Worm (Caenorhabditis elegans) whole organism, L2 larva: Measurements from ENCODE around the gene K10G9.2.

Experiments
- C34F6.9 ChIP-seq: fragments of 150-350 bp; optimal IDR thresholded peaks from 2 replicates; lab custom pipeline; 2014; ENCODE audit warnings: missing biosample characterization, missing genetic modification characterization
- R02D3.7 ChIP-seq: fragments of 150-350 bp; optimal IDR thresholded peaks from 2 replicates; lab custom pipeline; 2014; ENCODE audit warnings: missing biosample characterization, missing genetic modification characterization
- Y55F3AM.14 ChIP-seq: fragments of 200-800 bp; sonication (Bioruptor generic); optimal IDR thresholded peaks from 2 replicates; lab custom pipeline; 2018; ENCODE audit warnings: mild to moderate bottlenecking, missing genetic modification characterization, missing compliant biosample characterization
- ZK546.5 ChIP-seq: sonication (generic microtip); optimal IDR thresholded peaks from 2 replicates; lab custom pipeline; 2017; ENCODE audit warnings: missing biosample characterization, missing genetic modification characterization
- alr-1 ChIP-seq: fragments of 150-350 bp; optimal IDR thresholded peaks from 2 replicates; lab custom pipeline; 2014; ENCODE audit warnings: missing biosample characterization, missing genetic modification characterization
- aly-2 ChIP-seq: fragments of 150-350 bp; optimal IDR thresholded peaks from 2 replicates; lab custom pipeline; 2014; ENCODE audit warnings: missing biosample characterization, missing genetic modification characterization
- ama-1 ChIP-seq: fragments of 150-350 bp; optimal IDR thresholded peaks from 2 replicates; lab custom pipeline; 2018; ENCODE audit warnings: inconsistent platforms
- blmp-1 ChIP-seq: sonication (generic microtip); optimal IDR thresholded peaks from 2 replicates; lab custom pipeline; 2017; ENCODE audit warnings: missing genetic modification characterization, mild to moderate bottlenecking, missing compliant biosample characterization, antibody characterized with exemption, moderate library complexity; ENCODE audit not compliant: insufficient read depth
- dmd-4 ChIP-seq: sonication (generic microtip); optimal IDR thresholded peaks from 2 replicates; lab custom pipeline; 2017; ENCODE audit warnings: missing biosample characterization, missing genetic modification characterization
- egl-27 ChIP-seq: sonication (generic microtip); optimal IDR thresholded peaks from 3 replicates; lab custom pipeline; 2017; ENCODE audit warnings: missing biosample characterization, missing genetic modification reagents, missing genetic modification characterization
- elt-3 ChIP-seq: sonication (generic microtip); optimal IDR thresholded peaks from 2 replicates; lab custom pipeline; 2017; ENCODE audit warnings: missing biosample characterization, missing genetic modification characterization
- fos-1 ChIP-seq: fragments of 150-350 bp; optimal IDR thresholded peaks from 2 replicates; lab custom pipeline; 2014; ENCODE audit warnings: missing biosample characterization, missing genetic modification characterization
- lin-11 ChIP-seq: fragments of 150-350 bp; sonication (generic microtip); optimal IDR thresholded peaks from 2 replicates; lab custom pipeline; 2014; ENCODE audit warnings: missing biosample characterization, missing genetic modification characterization, inconsistent platforms, mixed read lengths
- lin-39 ChIP-seq: fragments of 150-350 bp; optimal IDR thresholded peaks from 2 replicates; lab custom pipeline; 2014; ENCODE audit warnings: missing biosample characterization, missing genetic modification reagents, missing genetic modification characterization
- lsy-2 ChIP-seq, 2 experiments: fragments of 150-350 bp in 1 of 2; sonication (generic microtip) in 1 of 2; optimal IDR thresholded peaks; 2 replicates each; lab custom pipeline; 2014 to 2017; ENCODE audit warnings: missing biosample characterization in 2 of 2, missing genetic modification characterization in 2 of 2
- mab-5 ChIP-seq: fragments of 150-350 bp; optimal IDR thresholded peaks from 2 replicates; lab custom pipeline; 2014; ENCODE audit warnings: missing biosample characterization, missing genetic modification characterization
- mbf-1 ChIP-seq: sonication (generic microtip); optimal IDR thresholded peaks from 2 replicates; lab custom pipeline; 2017; ENCODE audit warnings: missing biosample characterization, missing genetic modification characterization
- nhr-11 ChIP-seq: fragments of 150-350 bp; optimal IDR thresholded peaks from 2 replicates; lab custom pipeline; 2014; ENCODE audit warnings: missing biosample characterization, missing genetic modification characterization
- nhr-12 ChIP-seq: fragments of 150-350 bp; optimal IDR thresholded peaks from 2 replicates; lab custom pipeline; 2014; ENCODE audit warnings: missing biosample characterization, missing genetic modification characterization
- nhr-129 ChIP-seq: fragments of 150-350 bp; optimal IDR thresholded peaks from 2 replicates; lab custom pipeline; 2014; ENCODE audit warnings: missing biosample characterization, missing genetic modification characterization
- nhr-21 ChIP-seq: fragments of 150-350 bp; optimal IDR thresholded peaks from 2 replicates; lab custom pipeline; 2014; ENCODE audit warnings: missing biosample characterization, missing genetic modification characterization
- nhr-23 ChIP-seq: fragments of 150-350 bp; optimal IDR thresholded peaks from 2 replicates; lab custom pipeline; 2014; ENCODE audit warnings: missing biosample characterization, missing genetic modification reagents, missing genetic modification characterization
- nhr-237 ChIP-seq: fragments of 150-350 bp; optimal IDR thresholded peaks from 2 replicates; lab custom pipeline; 2014; ENCODE audit warnings: missing biosample characterization, missing genetic modification characterization
- nhr-25 ChIP-seq: fragments of 150-350 bp; sonication (generic microtip); optimal IDR thresholded peaks from 3 replicates; lab custom pipeline; 2014; ENCODE audit warnings: missing biosample characterization, missing genetic modification characterization
- nhr-6 ChIP-seq: fragments of 150-350 bp; optimal IDR thresholded peaks from 2 replicates; lab custom pipeline; 2014; ENCODE audit warnings: missing biosample characterization, missing genetic modification characterization
- peb-1 ChIP-seq: fragments of 150-350 bp; optimal IDR thresholded peaks from 2 replicates; lab custom pipeline; 2014; ENCODE audit warnings: missing biosample characterization, missing genetic modification characterization
- skn-1 ChIP-seq: sonication (generic microtip); optimal IDR thresholded peaks from 2 replicates; lab custom pipeline; 2017; ENCODE audit warnings: missing biosample characterization, missing genetic modification characterization
- sma-3 ChIP-seq: sonication (generic microtip); optimal IDR thresholded peaks from 2 replicates; lab custom pipeline; 2016; ENCODE audit warnings: missing genetic modification reagents, missing genetic modification characterization, missing compliant biosample characterization
- sma-9 ChIP-seq, 2 experiments: fragments of 150-350 bp in 1 of 2; sonication (generic microtip) in 1 of 2; optimal IDR thresholded peaks; 2 replicates each; lab custom pipeline; 2014 to 2016; ENCODE audit warnings: missing genetic modification characterization in 2 of 2, mild to moderate bottlenecking in 1 of 2, missing biosample characterization in 1 of 2, missing compliant biosample characterization in 1 of 2, missing genetic modification reagents in 1 of 2, moderate library complexity in 1 of 2
- snpc-4 ChIP-seq: fragments of 150-350 bp; optimal IDR thresholded peaks from 2 replicates; lab custom pipeline; 2014; ENCODE audit warnings: missing biosample characterization, missing genetic modification characterization
- unc-39 ChIP-seq: fragments of 150-350 bp; optimal IDR thresholded peaks from 2 replicates; lab custom pipeline; 2014; ENCODE audit warnings: missing biosample characterization, missing genetic modification characterization
- zag-1 ChIP-seq: fragments of 150-350 bp; optimal IDR thresholded peaks from 2 replicates; lab custom pipeline; 2014; ENCODE audit warnings: missing biosample characterization, missing genetic modification characterization
- ztf-1 ChIP-seq: fragments of 200-800 bp; sonication (Bioruptor generic); conservative IDR thresholded peaks from 2 replicates; pipeline ENCODE4 v1.3.6; 2022; ENCODE audit warnings: missing genetic modification characterization, missing compliant biosample characterization

K10G9.2 gene

DNA sequence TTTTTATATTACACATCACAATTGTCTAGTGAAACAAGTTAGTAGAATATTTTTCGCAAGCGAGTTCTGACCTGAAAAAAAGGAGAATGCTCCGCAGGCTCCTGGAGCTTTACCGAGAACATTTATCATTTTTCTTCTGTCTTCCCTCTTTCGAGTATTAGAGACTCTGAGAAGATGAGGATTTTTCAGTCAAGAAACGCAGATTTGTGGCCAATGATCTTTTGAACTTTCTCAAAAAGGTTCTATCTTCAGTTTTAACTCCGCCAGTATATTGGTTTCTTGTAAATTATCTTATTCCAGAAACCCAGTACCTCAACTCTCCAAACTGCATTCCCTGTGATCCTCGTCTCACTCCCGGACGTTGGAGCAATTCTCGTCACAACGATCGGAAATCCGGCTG lies at the start of gene K10G9.2:
TSS of gene K10G9.2 (plus strand) at position 301 of the 400 bp plus-strand sequence.
- TF ChIP-seq nhr-11 (tag; lab: Kevin White, UChicago) (no peak), ZK546.5 (no peak), Y55F3AM.14 (GFP tag; lab: Kevin White, UChicago) (no peak), unc-39 (tag; lab: Kevin White, UChicago) (no peak), nhr-237 (tag; lab: Kevin White, UChicago) (no peak), lsy-2 (tag; optimal IDR thresholded peaks at IDR 0.05; lab: Kevin White, UChicago) (no peak), ama-1 (lab: Kevin White, UChicago) (no peak), aly-2 (tag; lab: Kevin White, UChicago) (no peak), elt-3 (tag; lab: Kevin White, UChicago) (no peak), dmd-4 (tag; lab: Kevin White, UChicago) (no peak), lin-11 (no peak), C34F6.9 (no peak), nhr-25 (tag; lab: Kevin White, UChicago) (no peak), sma-9 (GFP tag; optimal IDR thresholded peaks at IDR 0.05; lab: Kevin White, UChicago) (no peak), sma-9 (tag; optimal IDR thresholded peaks at IDR 0.05; lab: Kevin White, UChicago) (no peak), fos-1 (tag; lab: Kevin White, UChicago) (no peak), mbf-1 (tag; lab: Kevin White, UChicago) (no peak), lin-39 (tag; lab: Kevin White, UChicago) (no peak)

DNA sequence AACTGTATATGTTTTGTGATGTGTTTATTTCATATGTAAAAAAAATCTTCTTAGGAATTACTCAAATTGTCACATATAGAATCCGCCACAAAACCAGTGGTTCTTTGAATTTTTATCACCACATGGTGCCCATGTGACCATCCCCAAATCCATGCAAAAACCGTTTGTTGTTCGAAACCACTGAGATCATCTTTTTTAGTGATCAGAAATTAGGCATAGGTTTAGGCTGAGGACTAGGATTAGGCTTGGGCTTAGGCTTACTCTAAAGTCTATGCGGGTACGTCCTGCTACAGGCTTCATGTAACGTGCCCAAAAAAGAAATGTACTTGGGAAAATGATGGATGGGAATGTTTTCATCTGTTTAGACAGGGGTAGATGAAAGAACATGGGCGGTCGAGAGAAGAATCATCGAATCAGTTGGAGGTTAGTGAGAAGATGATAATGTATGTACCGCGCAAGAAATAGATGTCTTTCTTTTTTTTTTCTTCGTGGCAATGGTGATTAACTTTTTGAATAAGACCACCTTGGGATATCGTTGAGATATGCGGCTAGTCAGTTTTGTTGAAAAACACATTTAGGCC lies 49.3 kb upstream of the K10G9.2 start:
- TF ChIP-seq peb-1 (tag; lab: Kevin White, UChicago) (no peak), blmp-1 (tag; lab: Kevin White, UChicago) (no peak), fos-1 (tag; lab: Kevin White, UChicago) (peak; percentile 9), nhr-23 (no peak), nhr-21 (tag; lab: Kevin White, UChicago) (peak; percentile 11)

DNA sequence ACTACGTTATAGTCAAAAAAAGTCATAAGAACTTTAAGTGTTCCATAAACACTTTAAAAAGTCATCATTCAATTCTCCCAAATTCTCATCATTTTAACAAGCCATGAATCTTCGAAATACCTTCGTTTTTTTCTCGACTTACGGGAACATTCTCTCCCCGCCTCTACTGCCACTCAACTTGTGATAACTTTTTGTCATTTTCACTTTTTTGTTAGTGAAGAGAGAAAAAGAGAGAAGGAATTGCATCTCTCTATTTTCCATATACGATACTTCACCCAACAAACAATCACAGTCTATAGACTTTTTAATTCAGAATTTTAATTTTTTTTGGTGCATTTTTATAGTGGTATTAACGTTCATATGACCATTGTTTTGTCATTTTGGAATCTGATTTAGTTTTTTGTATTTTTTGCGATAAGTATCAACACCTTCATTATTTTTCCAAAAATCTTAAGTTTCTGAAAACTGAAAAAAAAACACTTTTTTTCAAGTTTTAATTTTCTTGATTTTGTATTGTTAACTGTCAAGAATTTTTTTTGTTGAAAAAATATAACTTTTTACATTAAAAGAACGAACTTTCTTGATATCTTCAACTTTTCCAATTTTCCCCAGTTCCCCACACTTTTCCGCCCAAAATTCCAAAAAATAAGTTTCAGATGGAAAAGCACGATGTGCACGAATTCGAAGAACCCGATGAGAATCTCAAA lies 47.1 kb upstream of the K10G9.2 start, which contains the start of gene Y70G10A.3:
TSS of gene Y70G10A.3 (plus strand) at position 657 of the 707 bp plus-strand sequence.
- no peak for TF ChIP-seq alr-1 (tag; lab: Kevin White, UChicago)
- TF ChIP-seq egl-27 (tag; lab: Kevin White, UChicago) = no peak
- TF ChIP-seq snpc-4 (tag; lab: Kevin White, UChicago) = no peak
- TF ChIP-seq mab-5 (tag; lab: Kevin White, UChicago) = no peak
- TF ChIP-seq blmp-1 (tag; lab: Kevin White, UChicago) = peak; percentile 29

DNA sequence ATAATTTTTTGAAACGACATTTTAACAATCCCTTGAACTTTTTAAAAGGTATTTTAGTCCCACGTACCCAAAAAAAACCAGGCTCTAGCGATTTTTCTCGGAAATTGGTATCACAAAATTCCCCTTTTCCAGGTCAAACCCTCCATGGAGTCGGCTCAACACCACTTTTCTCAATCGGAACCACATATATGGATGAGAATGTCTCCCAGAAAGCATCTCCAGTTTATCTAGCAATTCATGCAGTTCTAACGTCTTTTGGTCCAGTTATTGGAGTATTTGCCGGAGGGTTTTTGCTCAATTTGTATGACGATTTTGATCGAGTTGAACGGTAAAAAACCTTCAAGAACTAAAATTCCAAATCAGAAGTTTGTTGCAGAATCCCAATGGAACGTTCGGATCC lies 45.6 kb upstream of the K10G9.2 start:
- TF ChIP-seq mbf-1 (tag; lab: Kevin White, UChicago) (no peak), Y55F3AM.14 (GFP tag; lab: Kevin White, UChicago) (no peak), zag-1 (tag; lab: Kevin White, UChicago) (no peak), nhr-6 (no peak), aly-2 (tag; lab: Kevin White, UChicago) (no peak), R02D3.7 (no peak), fos-1 (tag; lab: Kevin White, UChicago) (no peak), skn-1 (tag; lab: Kevin White, UChicago) (no peak), nhr-12 (tag; lab: Kevin White, UChicago) (no peak), nhr-25 (tag; lab: Kevin White, UChicago) (no peak), nhr-237 (tag; lab: Kevin White, UChicago) (no peak), nhr-23 (no peak), ZK546.5 (no peak), alr-1 (tag; lab: Kevin White, UChicago) (no peak), lin-11 (no peak)

DNA sequence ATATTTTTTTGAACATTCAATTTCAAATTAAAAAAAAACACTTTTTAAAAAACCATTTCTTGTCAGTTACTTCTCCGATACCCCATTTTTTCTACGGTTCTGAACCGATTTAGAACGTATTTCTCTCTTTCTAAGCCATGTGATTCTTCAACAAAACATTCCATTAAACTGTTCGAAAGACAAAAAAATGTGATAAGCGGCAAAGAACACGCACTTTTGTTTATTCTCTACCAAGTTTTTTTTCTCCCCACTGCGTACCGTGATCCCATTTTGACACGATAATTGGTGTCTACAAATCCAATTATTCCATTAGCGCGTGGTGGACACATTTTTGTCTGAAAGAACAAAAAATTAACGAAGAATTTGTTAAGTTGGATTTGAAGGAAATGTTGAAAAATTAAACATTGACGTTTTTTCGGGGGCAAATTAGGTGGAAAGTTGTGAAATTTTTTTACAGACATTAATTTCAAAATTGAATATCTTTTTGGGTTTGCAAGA lies 44.3 kb upstream of the K10G9.2 start:
- TF ChIP-seq sma-3 (no peak), ztf-1 (GFP tag; lab: Robert Waterston, UW) (no peak), nhr-129 (peak; percentile 13), nhr-6 (no peak)
